Worm (Caenorhabditis elegans) whole organism, young adult: ENCODE data around the gene srdh-1.

Experiments
- B0035.1 ChIP-seq: sonication (generic microtip); optimal IDR thresholded peaks from 2 replicates; lab custom pipeline; 2016; ENCODE audit warnings: missing genetic modification characterization, mild to moderate bottlenecking, missing compliant biosample characterization, missing genotype, missing genetic modification reagents
- C17E4.6 ChIP-seq: fragments of 200-800 bp; sonication (Bioruptor generic); IDR thresholded peaks from 2 replicates; pipeline ENCODE4 v1.3.6; 2022; ENCODE audit warnings: missing genetic modification reagents, missing genetic modification characterization, missing compliant biosample characterization
- F23B12.7 ChIP-seq: sonication (generic microtip); optimal IDR thresholded peaks from 2 replicates; lab custom pipeline; 2017; ENCODE audit warnings: missing genetic modification characterization, mild to moderate bottlenecking, missing compliant biosample characterization, antibody characterized with exemption, moderate library complexity; ENCODE audit not compliant: insufficient read depth
- F33H1.4 ChIP-seq: fragments of 200-800 bp; sonication (Bioruptor generic); IDR thresholded peaks from 2 replicates; pipeline ENCODE4 v1.3.6; 2022; ENCODE audit warnings: missing genetic modification reagents, missing genetic modification characterization, missing compliant biosample characterization
- F39B2.1 ChIP-seq: fragments of 200-800 bp; sonication (Bioruptor generic); IDR thresholded peaks from 2 replicates; pipeline ENCODE4 v1.3.6; 2022; ENCODE audit warnings: missing genetic modification reagents, missing genetic modification characterization, missing compliant biosample characterization
- F52B5.7 ChIP-seq: sonication (generic microtip); optimal IDR thresholded peaks from 2 replicates; lab custom pipeline; 2016; ENCODE audit warnings: mild to moderate bottlenecking, missing genetic modification characterization, missing compliant biosample characterization
- K12H6.12 ChIP-seq: fragments of 200-800 bp; sonication (Bioruptor generic); optimal IDR thresholded peaks from 2 replicates; lab custom pipeline; 2018; ENCODE audit warnings: mild to moderate bottlenecking, missing genetic modification characterization, missing compliant biosample characterization
- T07F8.4 ChIP-seq: sonication (generic microtip); optimal IDR thresholded peaks from 2 replicates; lab custom pipeline; 2016; ENCODE audit warnings: mild to moderate bottlenecking, missing genetic modification characterization, moderate library complexity, missing compliant biosample characterization
- T26A5.8 ChIP-seq: sonication (generic microtip); optimal IDR thresholded peaks from 2 replicates; lab custom pipeline; 2016; ENCODE audit warnings: missing genetic modification characterization, missing compliant biosample characterization
- Y53F4B.3 ChIP-seq: fragments of 200-800 bp; sonication (Bioruptor generic); IDR thresholded peaks from 2 replicates; pipeline ENCODE4 v1.3.6; 2022; ENCODE audit warnings: missing genetic modification reagents, missing genetic modification characterization, missing compliant biosample characterization
- Y53G8AR.9 ChIP-seq: fragments of 200-800 bp; sonication (Bioruptor generic); conservative IDR thresholded peaks from 2 replicates; pipeline ENCODE4 v1.3.6; 2022; ENCODE audit warnings: missing genetic modification reagents, missing genetic modification characterization, missing compliant biosample characterization
- ZK185.1 ChIP-seq: sonication (generic microtip); optimal IDR thresholded peaks from 2 replicates; lab custom pipeline; 2016; ENCODE audit warnings: mild to moderate bottlenecking, missing genetic modification characterization, missing compliant biosample characterization; ENCODE audit not compliant: poor library complexity, severe bottlenecking
- akir-1 ChIP-seq: fragments of 200-800 bp; sonication (Bioruptor generic); optimal IDR thresholded peaks from 2 replicates; lab custom pipeline; 2018; ENCODE audit warnings: mild to moderate bottlenecking, missing genetic modification characterization, moderate library complexity, missing compliant biosample characterization
- aptf-3 ChIP-seq: fragments of 200-800 bp; sonication (Bioruptor generic); IDR thresholded peaks from 2 replicates; pipeline ENCODE4 v1.3.6; 2022; ENCODE audit warnings: missing genetic modification characterization, missing compliant biosample characterization
- attf-5 ChIP-seq: fragments of 200-800 bp; sonication (Bioruptor generic); optimal IDR thresholded peaks from 2 replicates; lab custom pipeline; 2018; ENCODE audit warnings: mild to moderate bottlenecking, missing genetic modification characterization, missing compliant biosample characterization
- attf-6 ChIP-seq: fragments of 200-800 bp; sonication (Bioruptor generic); IDR thresholded peaks from 2 replicates; pipeline ENCODE4 v1.3.6; 2022; ENCODE audit warnings: missing genetic modification reagents, missing genetic modification characterization, missing compliant biosample characterization
- bed-2 ChIP-seq: fragments of 200-800 bp; sonication (Bioruptor generic); IDR thresholded peaks from 2 replicates; pipeline ENCODE4 v1.3.6; 2022; ENCODE audit warnings: missing genetic modification reagents, missing genetic modification characterization, missing compliant biosample characterization
- cebp-1 ChIP-seq, 2 experiments: fragments of 200-800 bp in 1 of 2; sonication (Bioruptor generic) in 1 of 2; sonication (generic microtip) in 1 of 2; IDR thresholded peaks in 1 of 2; optimal IDR thresholded peaks in 1 of 2; 2 replicates each; pipeline versions ENCODE4 v1.3.6 to Lab custom; 2017 to 2022; ENCODE audit warnings: missing compliant biosample characterization in 2 of 2, missing genetic modification characterization in 2 of 2, mild to moderate bottlenecking in 1 of 2, missing genetic modification reagents in 1 of 2, moderate library complexity in 1 of 2
- ceh-40 ChIP-seq: fragments of 200-800 bp; sonication (Bioruptor generic); IDR thresholded peaks from 2 replicates; pipeline ENCODE4 v1.3.6; 2022; ENCODE audit warnings: missing genetic modification characterization, missing compliant biosample characterization
- dpff-1 ChIP-seq: sonication (generic microtip); optimal IDR thresholded peaks from 2 replicates; lab custom pipeline; 2017; ENCODE audit warnings: mild to moderate bottlenecking, missing genetic modification characterization, missing compliant biosample characterization
- dpl-1 ChIP-seq: fragments of 150-350 bp; optimal IDR thresholded peaks from 2 replicates; lab custom pipeline; 2014; ENCODE audit warnings: missing biosample characterization, missing genetic modification reagents, missing genetic modification characterization
- efl-1 ChIP-seq: fragments of 150-350 bp; optimal IDR thresholded peaks from 2 replicates; lab custom pipeline; 2014; ENCODE audit warnings: missing biosample characterization, missing genetic modification reagents, missing genetic modification characterization
- him-1 ChIP-seq: sonication (generic microtip); optimal IDR thresholded peaks from 2 replicates; lab custom pipeline; 2016; ENCODE audit warnings: missing genotype, missing genetic modification reagents, missing genetic modification characterization, missing compliant biosample characterization
- hlh-12 ChIP-seq: sonication (generic microtip); optimal IDR thresholded peaks from 2 replicates; lab custom pipeline; 2016; ENCODE audit warnings: missing genetic modification characterization, missing compliant biosample characterization
- hmg-1.2 ChIP-seq: fragments of 200-800 bp; sonication (Bioruptor generic); IDR thresholded peaks from 2 replicates; pipeline ENCODE4 v1.3.6; 2022; ENCODE audit warnings: missing genetic modification reagents, missing genetic modification characterization, missing compliant biosample characterization
- lsl-1 ChIP-seq: fragments of 200-800 bp; sonication (Bioruptor generic); optimal IDR thresholded peaks from 2 replicates; lab custom pipeline; 2018; ENCODE audit warnings: mild to moderate bottlenecking, missing genetic modification characterization, moderate library complexity, missing compliant biosample characterization
- lsy-27 ChIP-seq: sonication (generic microtip); optimal IDR thresholded peaks from 2 replicates; lab custom pipeline; 2017; ENCODE audit warnings: missing genetic modification characterization, mild to moderate bottlenecking, missing compliant biosample characterization, antibody characterized with exemption, missing genotype, borderline replicate concordance; ENCODE audit not compliant: insufficient read depth
- madf-6 ChIP-seq: fragments of 200-800 bp; sonication (Bioruptor generic); IDR thresholded peaks from 2 replicates; pipeline ENCODE4 v1.3.6; 2022; ENCODE audit warnings: missing genetic modification reagents, missing genetic modification characterization, missing compliant biosample characterization
- mcd-1 ChIP-seq: fragments of 200-800 bp; sonication (Bioruptor generic); IDR thresholded peaks from 2 replicates; pipeline ENCODE4 v1.3.6; 2022; ENCODE audit warnings: missing genetic modification reagents, missing genetic modification characterization, missing compliant biosample characterization
- mel-28 ChIP-seq: sonication (generic microtip); optimal IDR thresholded peaks from 2 replicates; lab custom pipeline; 2016; ENCODE audit warnings: borderline replicate concordance, mild to moderate bottlenecking, missing genetic modification characterization, missing compliant biosample characterization
- mxl-1 ChIP-seq: sonication (generic microtip); optimal IDR thresholded peaks from 2 replicates; lab custom pipeline; 2016; ENCODE audit warnings: missing genetic modification characterization, missing compliant biosample characterization
- nhr-80 ChIP-seq: sonication (generic microtip); optimal IDR thresholded peaks from 2 replicates; lab custom pipeline; 2016; ENCODE audit warnings: missing genetic modification characterization, missing compliant biosample characterization
- pbrm-1 ChIP-seq: fragments of 200-800 bp; sonication (Bioruptor generic); IDR thresholded peaks from 2 replicates; pipeline ENCODE4 v1.3.6; 2022; ENCODE audit warnings: missing genetic modification reagents, missing genetic modification characterization, missing compliant biosample characterization
- repo-1 ChIP-seq: sonication (generic microtip); optimal IDR thresholded peaks from 2 replicates; lab custom pipeline; 2017; ENCODE audit warnings: mild to moderate bottlenecking, missing genetic modification characterization, missing compliant biosample characterization
- snpc-1.3 ChIP-seq: sonication (generic microtip); optimal IDR thresholded peaks from 2 replicates; lab custom pipeline; 2017; ENCODE audit warnings: missing genetic modification characterization, mild to moderate bottlenecking, missing compliant biosample characterization, antibody characterized with exemption, moderate library complexity, missing genotype, missing genetic modification reagents; ENCODE audit not compliant: insufficient read depth
- snpc-3.4 ChIP-seq: sonication (generic microtip); optimal IDR thresholded peaks from 2 replicates; lab custom pipeline; 2017; ENCODE audit warnings: missing genetic modification characterization, mild to moderate bottlenecking, missing compliant biosample characterization, antibody characterized with exemption, moderate library complexity, missing genotype, missing genetic modification reagents
- zim-3 ChIP-seq: sonication (generic microtip); optimal IDR thresholded peaks from 2 replicates; lab custom pipeline; 2017; ENCODE audit warnings: mild to moderate bottlenecking, missing genetic modification characterization, moderate library complexity, missing compliant biosample characterization
- ztf-6 ChIP-seq: fragments of 200-800 bp; sonication (Bioruptor generic); IDR thresholded peaks from 2 replicates; pipeline ENCODE4 v1.3.6; 2022; ENCODE audit warnings: missing genetic modification reagents, missing genetic modification characterization, missing compliant biosample characterization

The srdh-1 gene

DNA sequence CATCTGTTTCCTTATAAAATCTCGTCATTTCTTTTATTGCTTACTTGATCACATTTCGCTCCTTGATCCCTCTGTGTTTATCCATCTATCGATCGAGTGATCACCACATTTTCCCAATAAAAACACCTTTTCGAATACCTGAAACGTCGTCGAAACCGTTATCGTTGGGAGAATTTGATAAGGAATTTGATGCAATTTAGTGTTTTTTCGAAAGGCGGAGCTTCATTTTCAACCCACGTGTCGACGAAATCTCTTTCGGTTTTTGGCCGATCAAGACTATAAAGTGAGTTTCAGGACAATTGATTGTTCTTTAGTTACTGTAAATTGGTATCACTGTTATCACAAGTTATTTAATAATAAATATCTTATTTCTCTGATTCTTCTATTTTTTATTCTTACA, at the start of gene srdh-1:
Gene srdh-1, plus strand, starts transcription at position 43 of the 400 bp plus-strand sequence.
- TF ChIP-seq lsy-27 (tag; lab: Kevin White, UChicago) (no peak), ztf-6 (no peak), T26A5.8 (no peak), K12H6.12 (tag; lab: Kevin White, UChicago) (no peak), B0035.1 (no peak), T07F8.4 (tag; lab: Kevin White, UChicago) (no peak)

DNA sequence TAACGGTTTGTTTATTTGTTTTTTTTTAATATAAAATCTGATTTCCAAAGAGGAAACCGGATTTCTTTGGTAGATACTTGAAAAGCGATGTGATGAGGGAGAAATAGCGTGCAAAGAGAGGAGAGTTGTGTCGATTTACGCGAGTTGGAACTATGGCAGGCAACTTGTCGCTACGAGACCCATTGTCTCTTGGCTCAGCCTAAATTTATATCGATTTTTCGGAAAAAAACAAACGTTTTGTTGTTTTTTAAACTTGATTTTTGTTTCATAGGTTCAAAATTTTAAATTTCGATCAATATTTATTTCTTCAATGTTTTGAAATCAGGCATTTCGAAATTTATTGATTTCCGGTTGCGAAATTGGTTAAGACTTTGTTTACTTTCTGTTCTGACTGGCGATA, 48.0 kb upstream of the srdh-1 start, which contains the start of gene M110.3:
Gene M110.3, minus strand, starts transcription at position 184 of the 400 bp plus-strand sequence.
- peak; percentile 70 for TF ChIP-seq F23B12.7 (tag; lab: Kevin White, UChicago)
- 0 out of 2 replicates have a peak, but pooled peaks have one; percentile 24 for TF ChIP-seq madf-6
- peak; percentile 5 for TF ChIP-seq nhr-80 (tag; lab: Kevin White, UChicago)
- TF ChIP-seq lsl-1 (GFP tag; lab: Kevin White, UChicago), result peak; percentile 33
- TF ChIP-seq hmg-1.2 (GFP tag; lab: Robert Waterston, UW), result peak; percentile 90; the same call in 1 of the 2 replicates
- peak; percentile 36 for TF ChIP-seq snpc-3.4 (tag; lab: Kevin White, UChicago)
- TF ChIP-seq F52B5.7 (tag; lab: Kevin White, UChicago), result no peak
- peak; percentile 66; the same call in 1 of the 2 replicates for TF ChIP-seq cebp-1 (GFP tag; IDR thresholded peaks at IDR 0.05; lab: Robert Waterston, UW)
- TF ChIP-seq cebp-1 (tag; optimal IDR thresholded peaks at IDR 0.05; lab: Kevin White, UChicago), result peak; percentile 96
- TF ChIP-seq snpc-1.3 (tag; lab: Kevin White, UChicago), result no peak
- TF ChIP-seq B0035.1, result no peak
- peak; percentile 73 for TF ChIP-seq F33H1.4 (GFP tag; lab: Robert Waterston, UW)
- TF ChIP-seq, all 124 proteins: peak for 8

DNA sequence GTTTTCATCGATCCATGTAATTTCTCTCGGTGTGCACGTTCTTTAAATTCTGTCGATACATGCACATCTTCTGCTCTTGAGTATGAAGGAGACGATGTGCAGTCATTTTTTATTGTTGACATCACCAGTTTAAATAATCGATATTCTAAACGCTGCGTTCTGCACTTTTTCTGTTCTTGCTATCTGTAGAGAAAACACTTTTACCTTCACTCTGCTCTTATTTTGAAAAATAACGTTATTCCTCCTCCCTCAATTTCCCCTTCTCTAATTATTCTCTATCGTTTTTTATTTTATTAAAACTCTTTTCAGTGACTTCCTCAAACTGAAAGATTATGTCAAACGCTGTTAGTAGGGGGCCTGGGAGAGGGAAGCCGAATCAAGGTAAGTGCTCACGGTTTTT, 47.5 kb upstream of the srdh-1 start, which contains the start of gene ifg-1:
Gene ifg-1, plus strand, starts transcription at position 301 of the 400 bp plus-strand sequence.
- TF ChIP-seq dpl-1 (GFP tag; lab: Kevin White, UChicago) (no peak), attf-6 (GFP tag; lab: Robert Waterston, UW) (no peak), ZK185.1 (tag; lab: Kevin White, UChicago) (no peak), F39B2.1 (GFP tag; lab: Robert Waterston, UW) (no peak), pbrm-1 (GFP tag; lab: Robert Waterston, UW) (no peak), F52B5.7 (tag; lab: Kevin White, UChicago) (no peak), bed-2 (GFP tag; lab: Robert Waterston, UW) (no peak), attf-5 (GFP tag; lab: Kevin White, UChicago) (no peak), him-1 (no peak), mel-28 (tag; lab: Kevin White, UChicago) (no peak), efl-1 (GFP tag; lab: Kevin White, UChicago) (no peak), aptf-3 (GFP tag; lab: Robert Waterston, UW) (no peak)

DNA sequence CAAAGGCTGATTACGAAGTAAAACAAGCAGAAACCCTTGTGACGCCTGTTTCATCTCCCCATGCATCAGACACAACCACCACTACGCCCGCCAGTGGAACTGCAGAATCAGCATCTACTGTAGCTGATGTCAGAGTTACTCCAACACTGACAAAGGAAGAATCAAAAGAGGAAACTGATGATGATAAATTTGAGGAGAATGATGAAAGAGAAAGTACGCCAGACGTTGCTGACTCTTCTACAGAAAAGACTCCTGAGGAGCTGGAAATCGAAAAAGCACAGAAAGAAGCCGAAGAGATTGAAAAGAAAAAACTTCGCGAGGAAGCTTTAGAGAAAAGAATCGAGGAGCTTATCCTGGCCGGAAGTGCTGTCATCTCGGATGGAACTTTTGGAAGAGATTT, 46.2 kb upstream of the srdh-1 start:
- TF ChIP-seq dpff-1 (no peak), F52B5.7 (tag; lab: Kevin White, UChicago) (no peak), nhr-80 (tag; lab: Kevin White, UChicago) (no peak), mcd-1 (GFP tag; lab: Robert Waterston, UW) (no peak)

DNA sequence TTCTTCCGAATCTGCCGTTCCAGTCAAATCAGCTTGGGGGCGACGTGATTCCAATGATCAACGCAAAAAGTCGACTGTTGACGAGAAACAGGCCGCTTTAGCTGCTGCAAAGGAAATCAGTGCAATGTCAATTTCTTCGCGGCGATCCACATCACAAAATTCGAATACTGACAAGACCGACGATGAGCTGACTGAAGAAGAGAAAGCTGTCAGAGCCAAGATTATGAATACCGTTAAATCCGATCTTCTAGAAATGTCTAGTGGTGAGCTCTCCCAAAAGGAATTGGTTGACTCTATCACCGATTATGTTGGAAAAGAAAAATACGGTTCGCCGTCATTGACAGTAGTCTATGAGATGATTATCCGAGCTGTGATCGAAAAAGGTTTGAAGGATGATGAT, 44.2 kb upstream of the srdh-1 start:
- TF ChIP-seq hlh-12 (no peak), akir-1 (GFP tag; lab: Kevin White, UChicago) (no peak), madf-6 (no peak), mxl-1 (tag; lab: Kevin White, UChicago) (no peak), lsl-1 (GFP tag; lab: Kevin White, UChicago) (no peak), zim-3 (tag; lab: Kevin White, UChicago) (no peak), ztf-6 (no peak), pbrm-1 (GFP tag; lab: Robert Waterston, UW) (no peak), repo-1 (tag; lab: Kevin White, UChicago) (no peak), Y53G8AR.9 (GFP tag; lab: Robert Waterston, UW) (no peak), ZK185.1 (tag; lab: Kevin White, UChicago) (no peak), ceh-40 (no peak), Y53F4B.3 (GFP tag; lab: Robert Waterston, UW) (no peak), C17E4.6 (no peak)
